Worm (Caenorhabditis elegans) whole organism, L4 larva: ENCODE results near the gene fbxb-99.

Source experiments
- F37D6.2 ChIP-seq: sonication (generic microtip); optimal IDR thresholded peaks from 2 replicates; lab custom pipeline; 2016; ENCODE audit warnings: mild to moderate bottlenecking, missing genetic modification characterization, missing compliant biosample characterization
- F49E8.2 ChIP-seq: sonication (generic microtip); optimal IDR thresholded peaks from 2 replicates; lab custom pipeline; 2016; ENCODE audit warnings: missing compliant biosample characterization, mild to moderate bottlenecking, missing genetic modification characterization, borderline replicate concordance
- R02D3.7 ChIP-seq: fragments of 150-350 bp; sonication (generic microtip); optimal IDR thresholded peaks from 3 replicates; lab custom pipeline; 2014; ENCODE audit warnings: missing biosample characterization, missing genetic modification characterization
- T26A8.4 ChIP-seq: fragments of 200-800 bp; sonication (Bioruptor generic); IDR thresholded peaks from 2 replicates; pipeline ENCODE4 v1.3.6; 2022; ENCODE audit warnings: missing genetic modification characterization, missing compliant biosample characterization
- aha-1 ChIP-seq: fragments of 150-350 bp; peaks from one replicate; lab custom pipeline; 2014; ENCODE audit warnings: missing biosample characterization, missing genetic modification characterization
- ceh-20 ChIP-seq: fragments of 200-800 bp; sonication (Bioruptor generic); IDR thresholded peaks from 2 replicates; pipeline ENCODE4 v1.3.6; 2022; ENCODE audit warnings: missing genetic modification reagents, missing genetic modification characterization, missing compliant biosample characterization
- daf-16 ChIP-seq, 3 experiments: sonication (generic microtip); optimal IDR thresholded peaks; 2 replicates each; lab custom pipeline; 2016 to 2017; ENCODE audit warnings: missing genetic modification characterization in 3 of 3, missing genetic modification reagents in 3 of 3, mild to moderate bottlenecking in 2 of 3, missing compliant biosample characterization in 2 of 3, missing biosample characterization in 1 of 3, moderate library complexity in 1 of 3
- daf-8 ChIP-seq: fragments of 200-800 bp; sonication (Bioruptor generic); IDR thresholded peaks from 2 replicates; pipeline ENCODE4 v1.3.6; 2022; ENCODE audit warnings: missing genetic modification characterization, missing compliant biosample characterization
- dpl-1 ChIP-seq: fragments of 150-350 bp; optimal IDR thresholded peaks from 2 replicates; lab custom pipeline; 2014; ENCODE audit warnings: missing biosample characterization, missing genetic modification reagents, missing genetic modification characterization
- duxl-1 ChIP-seq: sonication (generic microtip); optimal IDR thresholded peaks from 2 replicates; lab custom pipeline; 2016; ENCODE audit warnings: mild to moderate bottlenecking, missing genetic modification characterization, moderate library complexity, missing compliant biosample characterization; ENCODE audit not compliant: poor library complexity
- egl-27 ChIP-seq: sonication (generic microtip); optimal IDR thresholded peaks from 3 replicates; lab custom pipeline; 2017; ENCODE audit warnings: missing biosample characterization, missing genetic modification reagents, missing genetic modification characterization
- fos-1 ChIP-seq: fragments of 150-350 bp; optimal IDR thresholded peaks from 2 replicates; lab custom pipeline; 2014; ENCODE audit warnings: missing biosample characterization, missing genetic modification characterization
- hif-1 ChIP-seq, 2 experiments: sonication (generic microtip); optimal IDR thresholded peaks; 2 replicates each; lab custom pipeline; 2016 to 2017; ENCODE audit warnings: missing compliant biosample characterization in 2 of 2, missing genetic modification characterization in 2 of 2, missing genetic modification reagents in 2 of 2, missing genotype in 2 of 2, mild to moderate bottlenecking in 1 of 2
- hlh-11 ChIP-seq: fragments of 200-800 bp; sonication (Bioruptor generic); optimal IDR thresholded peaks from 2 replicates; lab custom pipeline; 2018; ENCODE audit warnings: mild to moderate bottlenecking, missing genetic modification characterization, missing compliant biosample characterization
- hmg-1.1 ChIP-seq: fragments of 200-800 bp; sonication (Bioruptor generic); IDR thresholded peaks from 2 replicates; pipeline ENCODE4 v1.3.6; 2022; ENCODE audit warnings: missing genetic modification reagents, missing genetic modification characterization, missing compliant biosample characterization
- lin-13 ChIP-seq: fragments of 150-350 bp; optimal IDR thresholded peaks from 2 replicates; lab custom pipeline; 2014; ENCODE audit warnings: missing biosample characterization, missing genetic modification reagents, missing genetic modification characterization
- lin-38 ChIP-seq: fragments of 200-800 bp; sonication (Bioruptor generic); IDR thresholded peaks from 2 replicates; pipeline ENCODE4 v1.3.6; 2022; ENCODE audit warnings: missing genetic modification reagents, missing genetic modification characterization, missing compliant biosample characterization
- lin-39 ChIP-seq: fragments of 150-350 bp; optimal IDR thresholded peaks from 2 replicates; lab custom pipeline; 2014; ENCODE audit warnings: missing biosample characterization, missing genetic modification reagents, missing genetic modification characterization
- mdl-1 ChIP-seq, 2 experiments: fragments of 150-350 bp in 1 of 2; sonication (generic microtip) in 1 of 2; optimal IDR thresholded peaks; 2 replicates each; lab custom pipeline; 2014 to 2017; ENCODE audit warnings: missing biosample characterization in 2 of 2, missing genetic modification characterization in 2 of 2
- mep-1 ChIP-seq: fragments of 150-350 bp; sonication (generic microtip); optimal IDR thresholded peaks from 3 replicates; lab custom pipeline; 2014; ENCODE audit warnings: missing biosample characterization, missing genetic modification characterization
- mes-2 ChIP-seq: sonication (generic microtip); optimal IDR thresholded peaks from 2 replicates; lab custom pipeline; 2016; ENCODE audit warnings: missing genotype, mild to moderate bottlenecking, missing genetic modification characterization, missing compliant biosample characterization; ENCODE audit not compliant: poor library complexity, severe bottlenecking
- nhr-28 ChIP-seq: fragments of 150-350 bp; optimal IDR thresholded peaks from 2 replicates; lab custom pipeline; 2014; ENCODE audit warnings: missing biosample characterization, missing genetic modification characterization
- nhr-6 ChIP-seq: fragments of 150-350 bp; optimal IDR thresholded peaks from 2 replicates; lab custom pipeline; 2014; ENCODE audit warnings: missing biosample characterization, missing genetic modification characterization
- nhr-77 ChIP-seq: fragments of 150-350 bp; optimal IDR thresholded peaks from 2 replicates; lab custom pipeline; 2014; ENCODE audit warnings: missing biosample characterization, missing genetic modification characterization
- pha-4 ChIP-seq, 2 experiments: fragments of 150-350 bp in 1 of 2; fragments of 200-800 bp in 1 of 2; sonication (Bioruptor generic) in 1 of 2; IDR thresholded peaks in 1 of 2; optimal IDR thresholded peaks in 1 of 2; 2 replicates each; pipeline versions ENCODE4 v1.3.6 to Lab custom; 2014 to 2022; ENCODE audit warnings: missing genetic modification characterization in 2 of 2, missing genetic modification reagents in 2 of 2, missing biosample characterization in 1 of 2, missing compliant biosample characterization in 1 of 2
- pqm-1 ChIP-seq: sonication (generic microtip); optimal IDR thresholded peaks from 2 replicates; lab custom pipeline; 2017; ENCODE audit warnings: missing biosample characterization, missing genetic modification characterization
- rbr-2 ChIP-seq: sonication (generic microtip); optimal IDR thresholded peaks from 2 replicates; lab custom pipeline; 2016; ENCODE audit warnings: missing genotype, missing genetic modification characterization, missing compliant biosample characterization
- spr-1 ChIP-seq: sonication (generic microtip); optimal IDR thresholded peaks from 2 replicates; lab custom pipeline; 2016; ENCODE audit warnings: mild to moderate bottlenecking, missing genetic modification characterization, missing compliant biosample characterization
- unc-130 ChIP-seq: sonication (generic microtip); optimal IDR thresholded peaks from 2 replicates; lab custom pipeline; 2016; ENCODE audit warnings: missing genetic modification reagents, missing genetic modification characterization, missing compliant biosample characterization
- unc-39 ChIP-seq: sonication (generic microtip); optimal IDR thresholded peaks from 2 replicates; lab custom pipeline; 2017; ENCODE audit warnings: missing biosample characterization, missing genetic modification characterization
- unc-62 ChIP-seq, 3 experiments: fragments of 150-350 bp in 1 of 3; sonication (generic microtip); optimal IDR thresholded peaks in 2 of 3; peaks in 1 of 3; 1 replicate in 1 of 3; 2 replicates in 2 of 3; lab custom pipeline; 2014 to 2017; ENCODE audit warnings: missing biosample characterization in 3 of 3, missing genetic modification characterization in 3 of 3, missing genetic modification reagents in 3 of 3, missing genotype in 1 of 3
- vab-7 ChIP-seq: fragments of 200-800 bp; sonication (Bioruptor generic); IDR thresholded peaks from 2 replicates; pipeline ENCODE4 v1.3.6; 2022; ENCODE audit warnings: missing genetic modification reagents, missing genetic modification characterization, missing compliant biosample characterization

Gene fbxb-99

ce11 chrII:3808643-3809042, 15.4 kb upstream of the fbxb-99 start:
- TF ChIP-seq daf-8: no peak
- TF ChIP-seq F49E8.2 (tag; lab: Kevin White, UChicago): peak; percentile 56
- TF ChIP-seq lin-38 (GFP tag; lab: Robert Waterston, UW): 0 out of 2 replicates have a peak, but pooled peaks have one; percentile 12

- TF ChIP-seq nhr-77 (tag; lab: Kevin White, UChicago) (peak; percentile 12), daf-16 (GFP tag; optimal IDR thresholded peaks at IDR 0.05; lab: Kevin White, UChicago) (no peak), daf-16 (tag; optimal IDR thresholded peaks at IDR 0.05; lab: Kevin White, UChicago) (no peak), spr-1 (tag; lab: Kevin White, UChicago) (peak; percentile 45), nhr-6 (tag; lab: Kevin White, UChicago) (peak; percentile 46), lin-39 (tag; lab: Kevin White, UChicago) (no peak), mdl-1 (tag; optimal IDR thresholded peaks at IDR 0.05; lab: Kevin White, UChicago) (peak in 1 of 2 experiments; percentile 12), hif-1 (tag; optimal IDR thresholded peaks at IDR 0.05; lab: Kevin White, UChicago) (peak in 1 of 2 experiments; percentile 18), pha-4 (GFP tag; IDR thresholded peaks at IDR 0.05; lab: Robert Waterston, UW) (peak; percentile 35; the same call in 1 of the 2 replicates), pha-4 (tag; optimal IDR thresholded peaks at IDR 0.05; lab: Kevin White, UChicago) (no peak), vab-7 (no peak), dpl-1 (GFP tag; lab: Kevin White, UChicago) (peak; percentile 95), hmg-1.1 (peak; percentile 51; the same call in 1 of the 2 replicates), fos-1 (tag; lab: Kevin White, UChicago) (peak; percentile 7), hlh-11 (tag; lab: Kevin White, UChicago) (peak; percentile 35), duxl-1 (peak; percentile 84), mes-2 (peak; percentile 91), pqm-1 (tag; lab: Kevin White, UChicago) (no peak), nhr-28 (tag; lab: Kevin White, UChicago) (peak; percentile 28), T26A8.4 (GFP tag; lab: Robert Waterston, UW) (peak; percentile 63), lin-13 (GFP tag; lab: Kevin White, UChicago) (peak; percentile 31), R02D3.7 (tag; lab: Kevin White, UChicago) (peak; percentile 95), aha-1 (tag; lab: Kevin White, UChicago) (peak; percentile 93), egl-27 (tag; lab: Kevin White, UChicago) (no peak), mep-1 (tag; lab: Kevin White, UChicago) (no peak), unc-130 (peak; percentile 48), ceh-20 (GFP tag; lab: Robert Waterston, UW) (no peak), rbr-2 (peak; percentile 63)
Observed at ce11 chrII:3808104-3808503, 14.9 kb upstream of the fbxb-99 start, which contains the start of gene F54D10.5. TSS of gene F54D10.5 (minus strand) at chrII:3808177.

ce11 chrII:3806964-3807363, 13.7 kb upstream of the fbxb-99 start, which contains the start of gene F54D10.4:
TSS of gene F54D10.4 (minus strand) at chrII:3807064.
- TF ChIP-seq unc-62 (GFP tag; optimal IDR thresholded peaks at IDR 0.05 in 1 of 2; lab: Kevin White, UChicago) (no peak), unc-62 (tag; optimal IDR thresholded peaks at IDR 0.05; lab: Kevin White, UChicago) (no peak), rbr-2 (no peak), vab-7 (no peak), spr-1 (tag; lab: Kevin White, UChicago) (no peak), unc-130 (no peak), aha-1 (tag; lab: Kevin White, UChicago) (peak; percentile 82), daf-8 (no peak), unc-39 (no peak)

DNA sequence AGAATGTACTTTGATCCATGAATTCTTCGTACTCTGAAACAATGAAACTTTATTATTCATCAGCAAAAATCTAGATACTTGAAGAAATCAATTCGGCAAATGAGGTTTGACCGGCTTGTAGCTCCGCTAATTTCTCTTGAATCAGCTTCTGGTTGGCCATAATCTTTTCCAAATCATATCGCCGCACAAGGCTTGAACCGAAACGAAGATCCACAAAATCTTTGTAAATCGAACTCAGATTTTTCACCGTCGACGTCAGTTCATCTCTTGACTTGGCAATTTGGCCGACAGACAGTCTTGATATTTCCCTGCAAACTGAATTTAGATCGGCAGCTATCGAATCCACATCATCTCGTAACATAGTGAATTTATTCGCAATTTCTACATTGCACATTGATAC, 12.3 kb upstream of the fbxb-99 start:
- TF ChIP-seq F37D6.2 (tag; lab: Kevin White, UChicago) (no peak), unc-62 (GFP tag; optimal IDR thresholded peaks at IDR 0.05 in 1 of 2; lab: Kevin White, UChicago) (peak in 1 of 2 experiments; percentile 96), unc-62 (tag; optimal IDR thresholded peaks at IDR 0.05; lab: Kevin White, UChicago) (no peak)
